Worm (Caenorhabditis elegans) whole organism, L2 larva: Measurements from ENCODE around the gene mam-7.

ENCODE experiments used
- C34F6.9 ChIP-seq: fragments of 150-350 bp; optimal IDR thresholded peaks from 2 replicates; lab custom pipeline; 2014; ENCODE audit warnings: missing biosample characterization, missing genetic modification characterization
- F13H6.1 ChIP-seq: sonication (generic microtip); optimal IDR thresholded peaks from 2 replicates; lab custom pipeline; 2016; ENCODE audit warnings: missing genetic modification characterization, missing compliant biosample characterization
- R02D3.7 ChIP-seq: fragments of 150-350 bp; optimal IDR thresholded peaks from 2 replicates; lab custom pipeline; 2014; ENCODE audit warnings: missing biosample characterization, missing genetic modification characterization
- Y55F3AM.14 ChIP-seq: fragments of 200-800 bp; sonication (Bioruptor generic); optimal IDR thresholded peaks from 2 replicates; lab custom pipeline; 2018; ENCODE audit warnings: mild to moderate bottlenecking, missing genetic modification characterization, missing compliant biosample characterization
- aly-2 ChIP-seq: fragments of 150-350 bp; optimal IDR thresholded peaks from 2 replicates; lab custom pipeline; 2014; ENCODE audit warnings: missing biosample characterization, missing genetic modification characterization
- ama-1 ChIP-seq: fragments of 150-350 bp; optimal IDR thresholded peaks from 2 replicates; lab custom pipeline; 2018; ENCODE audit warnings: inconsistent platforms
- ceh-82 ChIP-seq: fragments of 150-350 bp; optimal IDR thresholded peaks from 2 replicates; lab custom pipeline; 2014; ENCODE audit warnings: missing biosample characterization, missing genetic modification characterization
- crh-2 ChIP-seq: sonication (generic microtip); optimal IDR thresholded peaks from 2 replicates; lab custom pipeline; 2017; ENCODE audit warnings: missing biosample characterization, missing genetic modification characterization
- dmd-4 ChIP-seq: sonication (generic microtip); optimal IDR thresholded peaks from 2 replicates; lab custom pipeline; 2017; ENCODE audit warnings: missing biosample characterization, missing genetic modification characterization
- egl-27 ChIP-seq: sonication (generic microtip); optimal IDR thresholded peaks from 3 replicates; lab custom pipeline; 2017; ENCODE audit warnings: missing biosample characterization, missing genetic modification reagents, missing genetic modification characterization
- elt-3 ChIP-seq: sonication (generic microtip); optimal IDR thresholded peaks from 2 replicates; lab custom pipeline; 2017; ENCODE audit warnings: missing biosample characterization, missing genetic modification characterization
- fos-1 ChIP-seq: fragments of 150-350 bp; optimal IDR thresholded peaks from 2 replicates; lab custom pipeline; 2014; ENCODE audit warnings: missing biosample characterization, missing genetic modification characterization
- gmeb-1 ChIP-seq: fragments of 150-350 bp; optimal IDR thresholded peaks from 2 replicates; lab custom pipeline; 2014; ENCODE audit warnings: missing biosample characterization, missing genetic modification characterization
- lin-13 ChIP-seq: fragments of 150-350 bp; optimal IDR thresholded peaks from 2 replicates; lab custom pipeline; 2014; ENCODE audit warnings: missing biosample characterization, missing genetic modification reagents, missing genetic modification characterization
- lsy-2 ChIP-seq, 2 experiments: fragments of 150-350 bp in 1 of 2; sonication (generic microtip) in 1 of 2; optimal IDR thresholded peaks; 2 replicates each; lab custom pipeline; 2014 to 2017; ENCODE audit warnings: missing biosample characterization in 2 of 2, missing genetic modification characterization in 2 of 2
- mab-5 ChIP-seq: fragments of 150-350 bp; optimal IDR thresholded peaks from 2 replicates; lab custom pipeline; 2014; ENCODE audit warnings: missing biosample characterization, missing genetic modification characterization
- mbf-1 ChIP-seq: sonication (generic microtip); optimal IDR thresholded peaks from 2 replicates; lab custom pipeline; 2017; ENCODE audit warnings: missing biosample characterization, missing genetic modification characterization
- nhr-10 ChIP-seq: sonication (generic microtip); optimal IDR thresholded peaks from 2 replicates; lab custom pipeline; 2017; ENCODE audit warnings: missing biosample characterization, missing genetic modification characterization
- nhr-129 ChIP-seq: fragments of 150-350 bp; optimal IDR thresholded peaks from 2 replicates; lab custom pipeline; 2014; ENCODE audit warnings: missing biosample characterization, missing genetic modification characterization
- nhr-21 ChIP-seq: fragments of 150-350 bp; optimal IDR thresholded peaks from 2 replicates; lab custom pipeline; 2014; ENCODE audit warnings: missing biosample characterization, missing genetic modification characterization
- nhr-23 ChIP-seq: fragments of 150-350 bp; optimal IDR thresholded peaks from 2 replicates; lab custom pipeline; 2014; ENCODE audit warnings: missing biosample characterization, missing genetic modification reagents, missing genetic modification characterization
- nhr-237 ChIP-seq: fragments of 150-350 bp; optimal IDR thresholded peaks from 2 replicates; lab custom pipeline; 2014; ENCODE audit warnings: missing biosample characterization, missing genetic modification characterization
- nhr-25 ChIP-seq: fragments of 150-350 bp; sonication (generic microtip); optimal IDR thresholded peaks from 3 replicates; lab custom pipeline; 2014; ENCODE audit warnings: missing biosample characterization, missing genetic modification characterization
- nhr-6 ChIP-seq: fragments of 150-350 bp; optimal IDR thresholded peaks from 2 replicates; lab custom pipeline; 2014; ENCODE audit warnings: missing biosample characterization, missing genetic modification characterization
- peb-1 ChIP-seq: fragments of 150-350 bp; optimal IDR thresholded peaks from 2 replicates; lab custom pipeline; 2014; ENCODE audit warnings: missing biosample characterization, missing genetic modification characterization
- skn-1 ChIP-seq: sonication (generic microtip); optimal IDR thresholded peaks from 2 replicates; lab custom pipeline; 2017; ENCODE audit warnings: missing biosample characterization, missing genetic modification characterization
- sma-3 ChIP-seq: sonication (generic microtip); optimal IDR thresholded peaks from 2 replicates; lab custom pipeline; 2016; ENCODE audit warnings: missing genetic modification reagents, missing genetic modification characterization, missing compliant biosample characterization
- sma-9 ChIP-seq, 2 experiments: fragments of 150-350 bp in 1 of 2; sonication (generic microtip) in 1 of 2; optimal IDR thresholded peaks; 2 replicates each; lab custom pipeline; 2014 to 2016; ENCODE audit warnings: missing genetic modification characterization in 2 of 2, mild to moderate bottlenecking in 1 of 2, missing biosample characterization in 1 of 2, missing compliant biosample characterization in 1 of 2, missing genetic modification reagents in 1 of 2, moderate library complexity in 1 of 2
- snpc-4 ChIP-seq: fragments of 150-350 bp; optimal IDR thresholded peaks from 2 replicates; lab custom pipeline; 2014; ENCODE audit warnings: missing biosample characterization, missing genetic modification characterization
- unc-39 ChIP-seq: fragments of 150-350 bp; optimal IDR thresholded peaks from 2 replicates; lab custom pipeline; 2014; ENCODE audit warnings: missing biosample characterization, missing genetic modification characterization
- unc-55 ChIP-seq: fragments of 150-350 bp; sonication (generic microtip); optimal IDR thresholded peaks from 3 replicates; lab custom pipeline; 2014; ENCODE audit warnings: missing biosample characterization, missing genetic modification reagents, missing genetic modification characterization
- unc-62 ChIP-seq: fragments of 150-350 bp; optimal IDR thresholded peaks from 2 replicates; lab custom pipeline; 2014; ENCODE audit warnings: missing biosample characterization, missing genetic modification reagents, missing genetic modification characterization
- ztf-1 ChIP-seq: fragments of 200-800 bp; sonication (Bioruptor generic); conservative IDR thresholded peaks from 2 replicates; pipeline ENCODE4 v1.3.6; 2022; ENCODE audit warnings: missing genetic modification characterization, missing compliant biosample characterization

Gene mam-7

DNA sequence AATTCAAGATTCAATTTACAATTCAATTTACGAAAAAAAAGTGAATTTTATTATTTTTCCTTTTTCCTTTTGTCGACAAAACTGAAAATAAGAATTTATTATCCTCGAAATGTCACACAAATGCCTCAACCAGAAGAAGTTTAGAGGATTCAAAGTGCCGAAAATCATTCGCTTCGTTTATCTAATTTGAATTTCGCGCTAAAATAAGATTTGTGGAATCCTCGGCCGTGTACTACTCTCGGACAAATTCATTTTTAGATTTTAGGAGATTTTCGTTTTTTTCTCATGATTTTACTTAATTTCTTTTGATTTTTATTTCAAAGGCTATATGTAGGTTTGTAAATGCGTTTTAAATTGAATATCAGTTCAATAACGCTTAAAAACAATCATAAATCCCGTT lies 44.4 kb upstream of the mam-7 start:
- TF ChIP-seq sma-9 (GFP tag; optimal IDR thresholded peaks at IDR 0.05; lab: Kevin White, UChicago) (no peak), sma-9 (tag; optimal IDR thresholded peaks at IDR 0.05; lab: Kevin White, UChicago) (no peak), aly-2 (tag; lab: Kevin White, UChicago) (no peak), F13H6.1 (tag; lab: Kevin White, UChicago) (no peak), crh-2 (tag; lab: Kevin White, UChicago) (no peak), nhr-129 (tag; lab: Kevin White, UChicago) (no peak), sma-3 (no peak), ama-1 (lab: Kevin White, UChicago) (no peak), R02D3.7 (tag; lab: Kevin White, UChicago) (no peak), nhr-6 (no peak), nhr-21 (tag; lab: Kevin White, UChicago) (no peak)

DNA sequence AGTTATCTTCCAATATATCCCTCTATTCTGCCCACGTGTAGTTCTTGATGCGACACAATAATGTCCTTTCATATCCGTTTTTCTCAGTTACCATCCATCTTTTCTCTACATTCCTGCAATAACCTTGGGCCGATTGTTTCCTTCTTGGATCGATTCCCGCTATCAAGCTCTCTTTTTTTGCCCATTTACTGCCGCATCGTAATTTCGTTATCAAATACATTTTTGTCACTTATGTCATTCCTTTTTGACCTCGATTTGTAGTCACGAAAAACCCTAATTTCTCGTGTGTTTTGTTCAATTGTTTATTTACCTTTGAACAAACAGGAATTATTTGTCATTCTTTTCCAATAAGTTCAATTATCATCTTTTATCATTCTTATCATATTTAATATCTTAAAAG lies 43.0 kb upstream of the mam-7 start:
- TF ChIP-seq C34F6.9 (no peak), sma-3 (peak; percentile 46), snpc-4 (no peak), nhr-129 (tag; lab: Kevin White, UChicago) (peak; percentile 5), nhr-25 (tag; lab: Kevin White, UChicago) (no peak), nhr-6 (no peak), gmeb-1 (tag; lab: Kevin White, UChicago) (peak; percentile 23), ceh-82 (tag; lab: Kevin White, UChicago) (no peak), elt-3 (no peak), fos-1 (peak; percentile 57), unc-55 (GFP tag; lab: Kevin White, UChicago) (no peak), skn-1 (tag; lab: Kevin White, UChicago) (peak; percentile 74), nhr-10 (no peak), lsy-2 (tag; optimal IDR thresholded peaks at IDR 0.05; lab: Kevin White, UChicago) (no peak), nhr-237 (tag; lab: Kevin White, UChicago) (no peak), Y55F3AM.14 (GFP tag; lab: Kevin White, UChicago) (no peak), nhr-21 (tag; lab: Kevin White, UChicago) (peak; percentile 41), dmd-4 (tag; lab: Kevin White, UChicago) (no peak), peb-1 (tag; lab: Kevin White, UChicago) (no peak), crh-2 (tag; lab: Kevin White, UChicago) (peak; percentile 29), unc-62 (GFP tag; lab: Kevin White, UChicago) (no peak), ztf-1 (GFP tag; lab: Robert Waterston, UW) (no peak)
- TF ChIP-seq, all 48 proteins: peak for 7

DNA sequence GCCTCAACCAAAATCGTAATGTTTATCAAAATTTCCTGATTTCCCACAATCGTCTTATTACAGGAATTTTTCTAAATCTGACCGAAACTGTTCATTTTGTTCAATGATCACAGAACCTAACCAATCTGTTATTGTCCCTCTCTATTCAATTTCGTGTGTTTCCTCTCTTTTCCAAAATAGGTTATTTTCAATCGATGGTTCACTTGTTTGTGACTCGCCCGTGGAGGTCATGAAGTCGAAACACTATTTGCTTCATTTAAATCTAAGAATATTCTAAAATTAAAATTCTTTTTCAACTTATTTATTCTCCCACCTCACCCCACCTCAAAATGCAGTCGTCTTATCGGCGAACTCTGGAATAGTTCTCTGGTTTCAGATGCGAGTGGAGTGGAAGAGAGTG lies 42.1 kb upstream of the mam-7 start:
- TF ChIP-seq egl-27 (tag; lab: Kevin White, UChicago) (no peak), fos-1 (peak; percentile 6), mab-5 (tag; lab: Kevin White, UChicago) (no peak), ztf-1 (GFP tag; lab: Robert Waterston, UW) (no peak), nhr-10 (no peak), unc-55 (GFP tag; lab: Kevin White, UChicago) (no peak)
- TF ChIP-seq, all 48 proteins: peak for 1

DNA sequence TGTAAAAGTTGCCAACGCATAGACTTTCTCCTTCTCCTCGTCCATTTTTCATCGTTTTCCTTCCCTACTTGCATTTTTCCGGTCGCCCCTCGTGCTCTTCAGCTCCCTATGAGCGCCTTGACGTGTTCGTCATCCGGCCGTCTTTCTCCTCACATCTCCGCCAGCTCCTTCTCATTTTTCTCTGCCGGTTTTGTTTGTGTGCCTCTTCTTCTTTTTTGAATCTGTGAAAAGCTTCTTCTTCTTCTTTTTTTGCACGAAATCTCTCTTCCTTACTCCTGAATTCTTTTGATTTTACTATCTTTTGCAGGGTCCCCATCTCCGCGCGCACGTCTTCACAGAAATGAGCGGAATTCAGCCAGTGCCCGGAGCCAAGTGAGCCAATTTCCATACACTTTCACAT lies 41.4 kb upstream of the mam-7 start, which contains the start of gene K11H3.3:
K11H3.3 (plus strand) TSS at position 308 of the 400 bp plus-strand sequence.
- TF ChIP-seq skn-1 (tag; lab: Kevin White, UChicago) = no peak
- TF ChIP-seq ceh-82 (tag; lab: Kevin White, UChicago) = no peak
- peak; percentile 10 for TF ChIP-seq nhr-129 (tag; lab: Kevin White, UChicago)
- TF ChIP-seq C34F6.9 = peak; percentile 5
- TF ChIP-seq unc-39 (tag; lab: Kevin White, UChicago) = no peak
- TF ChIP-seq nhr-23 = no peak
- no peak for TF ChIP-seq lin-13 (GFP tag; lab: Kevin White, UChicago)
- TF ChIP-seq nhr-10 = no peak

DNA sequence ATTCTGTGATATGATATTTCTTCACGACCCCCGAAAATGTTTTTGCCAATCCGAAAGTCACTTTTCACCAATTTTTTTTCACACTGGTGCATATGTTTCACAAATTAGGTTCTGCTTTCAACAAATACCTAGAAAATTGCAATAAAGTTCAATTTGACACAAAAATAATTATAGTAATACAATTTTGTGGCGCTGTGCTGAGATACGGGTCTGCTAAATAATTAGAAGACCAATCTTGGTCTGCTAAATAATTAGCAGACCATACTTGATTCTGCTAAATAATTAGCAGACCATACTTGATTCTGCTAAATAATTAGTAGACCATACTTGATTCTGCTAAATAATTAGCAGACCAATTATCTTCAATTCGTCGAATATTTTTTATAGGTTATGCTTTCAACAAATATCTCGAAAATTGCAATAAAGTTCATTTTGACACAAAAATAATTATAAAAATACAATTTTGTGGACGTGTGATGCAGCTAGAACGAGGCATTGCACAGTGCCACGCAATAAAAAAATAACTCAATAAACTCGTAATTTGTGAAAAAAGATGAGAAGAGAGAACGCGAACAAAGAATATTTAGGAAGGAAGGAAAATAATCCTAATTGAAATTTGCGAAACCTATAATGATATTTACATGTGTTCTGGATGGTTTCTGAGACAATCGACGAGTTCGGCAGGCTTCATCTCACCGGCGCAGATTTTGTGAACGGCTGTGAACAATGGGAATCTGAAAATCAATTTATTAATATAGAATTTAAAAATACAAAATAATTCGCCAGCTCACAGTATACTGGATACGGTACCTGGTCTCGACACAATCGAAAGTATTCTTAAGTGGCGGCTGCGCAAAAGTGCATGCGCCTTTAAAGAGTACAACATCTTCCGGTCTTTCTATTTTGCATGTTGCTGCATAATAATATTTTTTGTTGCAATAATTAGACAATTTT lies 39.0 kb upstream of the mam-7 start:
- TF ChIP-seq mbf-1 = no peak
- TF ChIP-seq nhr-21 (tag; lab: Kevin White, UChicago) = peak; percentile 7
